Worm (Caenorhabditis elegans): ENCODE measurements around the gene dap-3.

dap-3 gene

DNA sequence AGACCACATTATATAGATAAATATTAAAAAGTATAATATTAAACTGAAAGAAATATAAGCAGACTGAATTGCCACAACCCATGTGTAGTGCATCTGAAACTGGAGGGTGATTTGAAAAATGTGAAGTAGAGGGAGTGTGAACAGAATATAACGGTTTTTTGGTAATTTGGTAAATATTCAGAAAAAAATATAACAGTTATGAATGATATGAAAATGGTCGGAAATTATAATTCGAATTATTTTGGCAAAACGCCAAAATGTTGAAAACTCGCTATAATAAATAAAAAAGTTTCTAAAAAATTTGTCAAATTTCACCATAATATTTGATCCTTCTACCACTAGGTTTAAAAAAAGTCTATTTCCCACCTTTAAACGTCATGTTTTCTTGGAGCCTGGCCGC, 21.3 kb downstream of the dap-3 start, which contains the start of gene srv-2:
Gene srv-2, minus strand, starts transcription at position 101 of the 400 bp plus-strand sequence.
- TF ChIP-seq unc-62 (GFP tag; optimal IDR thresholded peaks at IDR 0.05): no peak

DNA sequence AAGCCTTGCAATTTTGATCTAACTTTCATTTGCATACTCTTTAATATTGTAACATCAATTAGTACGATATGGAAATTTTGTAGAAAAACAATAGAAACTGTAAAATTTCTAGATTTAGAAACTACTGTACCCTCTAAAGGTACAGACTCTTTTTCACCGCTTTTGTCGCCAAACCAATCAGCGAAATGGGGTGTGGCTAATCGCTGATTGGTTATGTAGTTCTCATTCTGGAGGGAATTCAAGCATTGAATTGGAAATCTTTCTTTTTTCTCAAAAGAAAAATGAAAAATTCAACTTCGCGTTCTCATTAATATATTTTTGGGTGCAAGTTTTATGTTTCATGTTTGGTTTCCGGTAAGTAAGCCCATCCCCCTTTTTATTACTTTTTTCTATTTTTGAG, 22.6 kb downstream of the dap-3 start:
- TF ChIP-seq unc-62 (GFP tag; optimal IDR thresholded peaks at IDR 0.05): no peak

DNA sequence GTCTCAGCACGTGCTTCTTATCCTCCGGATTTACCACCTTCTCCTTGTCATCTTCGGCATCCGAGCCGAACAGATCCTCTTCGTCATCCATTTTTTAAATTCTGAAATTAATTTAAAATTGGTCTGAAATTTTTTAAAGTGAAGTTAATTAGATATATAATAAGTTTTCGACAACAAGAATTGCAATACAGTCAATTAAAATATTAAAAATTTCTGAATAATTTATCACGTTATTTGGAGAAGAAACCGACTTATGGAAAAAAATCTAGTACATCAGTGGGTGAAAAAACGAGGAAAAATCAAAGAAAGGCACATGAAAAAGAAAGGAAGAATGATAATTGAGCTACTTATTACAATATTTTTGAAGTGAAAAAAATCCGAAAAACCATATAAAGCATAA, 24.6 kb downstream of the dap-3 start, which contains the start of gene taf-13:
Gene taf-13, minus strand, starts transcription at position 101 of the 400 bp plus-strand sequence.
- no peak for TF ChIP-seq unc-62 (GFP tag; optimal IDR thresholded peaks at IDR 0.05)

DNA sequence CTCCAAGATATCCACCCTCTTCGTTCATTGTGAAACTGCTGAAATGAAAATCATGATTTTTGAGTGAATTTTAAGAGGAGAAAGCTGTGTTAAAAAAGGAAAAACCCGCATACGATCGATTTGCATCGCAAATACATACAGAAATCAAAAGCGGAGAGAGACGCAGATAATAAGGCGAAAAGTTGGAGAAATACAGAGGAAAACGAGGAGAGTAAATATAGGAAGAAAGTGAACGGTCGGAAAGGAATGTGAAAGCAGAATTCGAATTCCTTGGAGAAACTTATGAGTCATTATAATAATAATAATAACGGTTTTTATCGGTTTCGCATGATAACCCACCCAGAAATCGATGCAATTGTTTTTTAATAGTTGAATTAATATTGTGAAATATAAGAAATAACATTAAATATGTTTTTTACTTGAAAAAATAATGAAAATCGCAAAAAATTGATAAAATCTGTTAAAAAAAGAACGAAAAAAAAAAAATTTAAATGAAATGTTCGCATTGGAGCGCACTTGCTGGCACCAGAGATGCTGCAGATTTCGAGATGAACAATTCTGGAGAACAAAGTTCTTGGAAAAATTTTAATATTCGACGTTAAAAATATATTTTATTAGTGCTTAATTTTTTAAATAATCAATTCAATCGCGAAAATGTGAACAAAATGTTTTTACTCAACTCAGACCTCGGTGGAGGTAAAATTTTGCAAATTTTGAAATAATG, 26.5 kb downstream of the dap-3 start, which contains the start of gene ccm-3:
Gene ccm-3, minus strand, starts transcription at position 38 of the 724 bp plus-strand sequence.
- no peak for TF ChIP-seq unc-62 (GFP tag; optimal IDR thresholded peaks at IDR 0.05)

DNA sequence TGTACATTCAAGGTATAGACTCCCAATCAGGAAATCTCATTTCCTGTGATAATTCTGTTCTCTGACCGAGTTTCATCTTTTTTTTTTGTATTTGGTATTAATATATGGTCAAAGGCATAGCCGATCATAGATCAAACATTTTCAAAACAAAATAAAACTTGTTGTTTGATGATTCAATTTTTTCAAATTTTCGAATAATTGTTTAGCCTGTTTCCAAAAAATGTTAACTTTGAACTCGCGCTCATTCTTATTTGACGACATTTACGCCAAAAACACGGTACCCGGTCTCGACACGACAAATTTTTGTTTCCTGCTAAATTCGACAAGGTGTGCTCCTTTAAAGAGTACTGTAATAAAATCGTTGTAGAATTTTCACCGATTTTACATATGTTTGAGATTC, 27.9 kb downstream of the dap-3 start:
- no peak for TF ChIP-seq unc-62 (GFP tag; optimal IDR thresholded peaks at IDR 0.05)

DNA sequence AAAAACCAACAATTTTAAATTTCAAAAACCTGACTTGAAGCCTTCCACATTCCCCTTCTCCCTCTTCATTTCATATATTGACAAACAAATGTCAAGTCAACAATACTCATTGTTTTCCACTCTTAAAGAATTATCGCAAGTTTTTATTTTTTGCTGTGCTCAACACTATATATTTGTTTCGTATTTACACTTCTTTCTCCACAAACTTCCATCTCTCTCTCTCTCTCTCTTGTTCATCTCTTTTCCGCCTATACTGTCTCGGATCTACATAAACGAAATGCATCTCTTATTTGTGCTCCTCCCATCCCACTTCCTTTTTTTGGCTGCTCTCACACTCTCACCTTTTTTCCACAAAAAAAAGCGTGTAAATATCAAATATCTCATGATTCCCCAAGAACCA, 31.8 kb downstream of the dap-3 start, which contains the start of gene C14A4.12:
Gene C14A4.12, plus strand, starts transcription at position 301 of the 400 bp plus-strand sequence.
- TF ChIP-seq unc-62 (GFP tag; optimal IDR thresholded peaks at IDR 0.05): no peak

DNA sequence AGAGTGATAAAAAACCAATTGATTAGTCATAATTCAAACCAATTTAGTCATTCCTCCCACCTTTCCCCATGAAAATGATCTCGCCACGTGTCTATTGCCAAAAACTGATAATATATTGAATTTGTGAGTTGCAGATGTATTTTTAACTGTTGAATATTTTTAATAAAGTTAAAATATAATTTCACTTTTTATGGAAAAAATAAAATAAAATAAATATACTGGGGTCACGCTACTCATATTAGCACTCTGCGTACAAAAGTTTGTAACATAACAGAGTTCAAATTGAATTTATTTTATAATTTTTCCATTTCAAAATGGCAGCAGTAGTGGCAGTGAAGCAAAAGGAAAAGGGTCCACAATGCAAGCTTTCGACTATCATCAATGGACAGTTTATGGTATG, 37.2 kb downstream of the dap-3 start, which contains the start of gene C14A4.13:
Gene C14A4.13, plus strand, starts transcription at position 301 of the 400 bp plus-strand sequence.
- TF ChIP-seq unc-62 (GFP tag; optimal IDR thresholded peaks at IDR 0.05): no peak

DNA sequence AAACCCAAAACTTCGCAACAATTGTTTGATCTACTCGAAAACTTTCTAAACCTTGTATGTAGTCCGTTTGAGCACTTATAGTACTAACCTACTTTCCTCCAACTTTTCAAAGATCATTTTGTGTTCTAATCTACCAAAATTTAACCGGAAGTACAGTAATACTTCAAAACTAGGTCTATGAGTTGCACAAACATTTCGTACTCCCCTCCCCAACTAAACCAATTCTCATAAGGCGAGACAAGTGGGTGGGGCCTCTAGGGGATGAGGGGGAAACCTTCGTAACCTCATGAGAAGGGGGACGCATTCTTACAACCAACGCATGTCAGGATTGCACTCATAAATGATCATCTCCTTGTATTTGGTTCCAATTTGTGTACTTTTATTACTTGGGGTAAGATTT, 41.0 kb downstream of the dap-3 start, which contains the start of gene cutl-9:
Gene cutl-9, plus strand, starts transcription at position 301 of the 400 bp plus-strand sequence.
- TF ChIP-seq unc-62 (GFP tag; optimal IDR thresholded peaks at IDR 0.05): no peak

DNA sequence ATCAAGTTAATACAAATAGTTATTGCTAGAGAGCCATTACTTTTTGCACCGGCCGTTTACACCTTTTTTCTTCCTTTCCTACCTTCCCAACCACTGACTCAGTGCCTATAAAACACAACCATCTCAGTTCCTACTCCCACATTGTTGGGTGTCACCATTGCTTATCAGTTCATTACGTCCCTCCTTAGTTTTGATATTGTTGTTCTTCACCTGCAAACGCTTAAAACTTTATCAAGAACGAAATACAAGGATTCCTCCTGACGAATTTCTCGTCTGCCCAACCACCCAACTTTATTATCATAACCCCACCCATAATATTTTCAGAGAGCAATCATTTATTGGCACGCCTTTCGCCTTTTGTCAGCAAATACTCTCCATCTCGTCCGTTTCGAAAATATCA, 46.2 kb downstream of the dap-3 start:
- no peak for TF ChIP-seq unc-62 (GFP tag; optimal IDR thresholded peaks at IDR 0.05)

DNA sequence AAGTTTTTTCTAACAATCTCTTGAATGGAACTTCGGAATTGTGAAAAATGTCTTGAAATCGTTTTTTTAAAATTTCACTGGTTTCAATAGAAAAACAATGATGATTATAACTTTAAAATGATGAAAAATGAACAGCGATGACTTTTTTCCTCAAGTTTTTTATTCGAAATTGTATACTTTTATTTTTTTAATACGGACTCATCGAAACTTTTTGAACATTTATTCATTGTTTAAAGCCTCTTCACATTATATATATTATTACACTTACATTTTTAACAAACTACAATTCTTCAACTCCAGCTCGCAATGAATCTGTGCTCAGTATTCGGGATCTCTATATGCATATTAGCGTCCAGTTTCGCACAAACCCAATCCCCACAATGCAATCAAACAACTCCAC, 47.0 kb downstream of the dap-3 start, which contains the start of gene M28.8:
Gene M28.8, plus strand, starts transcription at position 301 of the 400 bp plus-strand sequence.
- no peak for TF ChIP-seq unc-62 (GFP tag; optimal IDR thresholded peaks at IDR 0.05)

DNA sequence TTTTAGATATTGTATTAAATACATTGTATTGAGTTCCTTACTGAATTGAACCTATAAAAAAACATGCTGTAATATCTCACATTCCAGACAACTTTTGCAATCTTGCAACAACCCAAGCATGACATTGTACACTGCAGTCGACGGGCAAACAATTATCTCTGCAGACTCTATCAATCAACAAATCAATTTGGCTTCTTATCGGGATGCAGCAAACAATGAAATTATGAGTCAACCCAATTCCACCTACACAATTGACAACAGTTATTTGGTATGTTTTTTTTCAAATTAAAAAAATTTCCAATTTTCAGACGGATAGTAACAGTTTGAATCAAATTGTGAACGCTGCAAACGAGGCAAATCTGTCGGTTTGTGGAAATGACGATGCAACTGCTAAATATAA, 50.0 kb downstream of the dap-3 start:
- TF ChIP-seq unc-62 (GFP tag; optimal IDR thresholded peaks at IDR 0.05): no peak
